Worm (Caenorhabditis elegans): Measurements from ENCODE around the gene znfx-1.

DNA sequence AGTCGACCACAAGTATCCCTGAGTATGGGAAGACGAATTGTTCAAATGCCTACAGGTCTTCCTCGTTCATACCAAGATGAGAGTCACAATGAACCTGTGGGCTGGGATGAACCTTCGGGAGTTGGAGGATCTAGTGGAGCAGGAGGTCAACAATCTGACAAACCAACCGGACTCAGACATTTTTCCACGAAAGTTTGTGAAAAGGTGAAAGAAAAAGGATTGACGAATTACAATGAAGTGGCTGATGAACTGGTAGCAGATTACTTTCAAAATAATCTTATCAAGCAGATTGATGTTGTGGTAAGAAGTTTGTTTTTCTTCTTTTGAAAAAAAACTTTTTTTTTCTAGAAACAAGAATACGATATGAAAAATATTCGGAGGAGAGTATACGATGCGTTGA, 43.4 kb upstream of the znfx-1 start:
- no peak for TF ChIP-seq snpc-4 (GFP tag; optimal IDR thresholded peaks at IDR 0.05)
- TF ChIP-seq snpc-4 (tag; optimal IDR thresholded peaks at IDR 0.05) = no peak
- TF ChIP-seq dpff-1 (tag; optimal IDR thresholded peaks at IDR 0.05) = no peak
- no peak for TF ChIP-seq nhr-80 (tag; optimal IDR thresholded peaks at IDR 0.05)
- TF ChIP-seq madf-8 (GFP tag; conservative IDR thresholded peaks at IDR 0.05) = no peak
- TF ChIP-seq nfya-1 (tag; optimal IDR thresholded peaks at IDR 0.05; ENCODE audit: borderline replicate concordance, insufficient read depth) = no peak
- no peak for TF ChIP-seq tbx-9 (tag; optimal IDR thresholded peaks at IDR 0.05; ENCODE audit: borderline replicate concordance)
- TF ChIP-seq lir-1 (GFP tag; conservative IDR thresholded peaks at IDR 0.05) = no peak
- no peak for TF ChIP-seq egl-44 (GFP tag; IDR thresholded peaks at IDR 0.05)

Measured in whole organism, young adult.